Fruit fly (Drosophila melanogaster) whole organism, embryonic: ENCODE results near the gene CG6142.

Experiments
- Atf-2 ChIP-seq: fragments of 200-800 bp; sonication (Bioruptor generic); optimal IDR thresholded peaks from 2 replicates; lab custom pipeline; 2016; ENCODE audit warnings: missing biosample characterization, missing genetic modification characterization
- CG10431 ChIP-seq: fragments of 200-800 bp; sonication (Bioruptor generic); optimal IDR thresholded peaks from 3 replicates; lab custom pipeline; 2018; ENCODE audit warnings: missing biosample characterization, mild to moderate bottlenecking, missing genetic modification characterization
- CG1832 ChIP-seq: fragments of 200-800 bp; sonication (Bioruptor generic); optimal IDR thresholded peaks from 2 replicates; lab custom pipeline; 2017; ENCODE audit warnings: missing biosample characterization, mild to moderate bottlenecking, missing genetic modification characterization, inconsistent platforms
- CG3847 ChIP-seq: fragments of 200-800 bp; sonication (Bioruptor generic); IDR thresholded peaks from 2 replicates; pipeline ENCODE4 v1.3.6; 2022; ENCODE audit warnings: missing biosample characterization, missing genetic modification characterization
- CG6175 ChIP-seq: fragments of 200-800 bp; sonication (Bioruptor generic); IDR thresholded peaks from 3 replicates; pipeline ENCODE4 v1.3.6; 2022; ENCODE audit warnings: missing biosample characterization, missing genetic modification characterization
- CG6683 ChIP-seq: fragments of 200-800 bp; sonication (Bioruptor generic); optimal IDR thresholded peaks from 2 replicates; lab custom pipeline; 2017; ENCODE audit warnings: missing biosample characterization, mild to moderate bottlenecking, missing genetic modification characterization, missing genetic modification reagents
- sna ChIP-seq: fragments of 200-800 bp; sonication (Bioruptor generic); IDR thresholded peaks from 2 replicates; pipeline ENCODE4 v1.3.6; 2022; ENCODE audit warnings: missing biosample characterization, missing genetic modification characterization; ENCODE audit not compliant: partially characterized antibody

DNA sequence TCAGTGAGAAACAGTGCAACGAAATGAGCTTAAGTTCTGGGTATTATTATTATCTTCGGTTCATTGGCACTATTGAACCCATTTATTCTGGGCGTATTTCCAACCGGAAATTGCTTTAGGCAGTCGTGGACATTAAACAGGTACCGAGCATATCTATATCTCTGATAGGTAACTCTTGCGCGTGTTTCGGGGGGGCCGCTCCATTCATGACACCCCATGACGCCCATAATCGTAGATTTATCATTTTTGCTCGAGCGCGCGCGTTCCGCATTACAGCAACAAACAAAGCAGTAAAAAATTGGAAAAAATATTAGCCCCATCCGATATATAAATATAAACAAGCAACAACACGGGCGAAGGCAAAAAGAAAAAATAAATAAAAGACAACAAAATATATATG, 24.5 kb upstream of the CG6142 start:
- TF ChIP-seq CG1832 (GFP tag; lab: Kevin White, UChicago) = no peak
- no peak for TF ChIP-seq sna (GFP tag; lab: Robert Waterston, UW)
- no peak for TF ChIP-seq CG10431
- 0 out of 3 replicates have a peak, but pooled peaks have one; percentile 6 for TF ChIP-seq CG6175 (GFP tag; lab: Robert Waterston, UW)
- no peak for TF ChIP-seq CG6683 (GFP tag; lab: Kevin White, UChicago)
- no peak for TF ChIP-seq Atf-2 (GFP tag; lab: Kevin White, UChicago)
- no peak for TF ChIP-seq CG3847 (GFP tag; lab: Robert Waterston, UW)
